Fruit fly (Drosophila melanogaster): ENCODE data around the gene CG33303.
A peak's percentile ranks its signal among the peaks of the same experiment; 100 is the strongest.

CG33303 gene

dm6 chr2L:10393467-10393866 lies 17.9 kb upstream of the CG33303 start:
- no peak for TF ChIP-seq CG17801 (GFP tag; optimal IDR thresholded peaks at IDR 0.05; ENCODE audit: partially characterized antibody)

- peak; percentile 41 for TF ChIP-seq CG17801 (GFP tag; optimal IDR thresholded peaks at IDR 0.05; ENCODE audit: partially characterized antibody)
These were observed 12.5 kb upstream of the CG33303 start, which contains the start of gene da for dm6 chr2L:10387869-10388726. Gene da, plus strand, starts transcription at chr2L:10388105.

dm6 chr2L:10386824-10387223 lies 11.3 kb upstream of the CG33303 start:
- TF ChIP-seq CG17801 (GFP tag; optimal IDR thresholded peaks at IDR 0.05; ENCODE audit: partially characterized antibody) = no peak

dm6 chr2L:10386208-10386805 lies 10.8 kb upstream of the CG33303 start, which contains the start of the genes Cdk1 and mRpS7:
Gene Cdk1, minus strand, starts transcription at chr2L:10386262.
Gene mRpS7, plus strand, starts transcription at chr2L:10386662.
- TF ChIP-seq CG17801 (GFP tag; optimal IDR thresholded peaks at IDR 0.05; ENCODE audit: partially characterized antibody) = peak; percentile 36

- peak; percentile 33 for TF ChIP-seq CG17801 (GFP tag; optimal IDR thresholded peaks at IDR 0.05; ENCODE audit: partially characterized antibody)
These were observed 6.4 kb upstream of the CG33303 start, which contains the start of gene CG5096 for dm6 chr2L:10381890-10382450. Gene CG5096, plus strand, starts transcription at chr2L:10382263.

dm6 chr2L:10379865-10380264 lies 4.3 kb upstream of the CG33303 start, which contains the start of gene gny:
Gene gny, plus strand, starts transcription at chr2L:10380103.
- TF ChIP-seq CG17801 (GFP tag; optimal IDR thresholded peaks at IDR 0.05; ENCODE audit: partially characterized antibody) = no peak

dm6 chr2L:10378631-10379030 lies 3.1 kb upstream of the CG33303 start:
- TF ChIP-seq CG17801 (GFP tag; optimal IDR thresholded peaks at IDR 0.05; ENCODE audit: partially characterized antibody) = no peak

dm6 chr2L:10376276-10376675 lies 719 bp upstream of the CG33303 start:
- no peak for TF ChIP-seq CG17801 (GFP tag; optimal IDR thresholded peaks at IDR 0.05; ENCODE audit: partially characterized antibody)

dm6 chr2L:10373605-10374269 lies 1.8 kb downstream of the CG33303 start, which contains the start of gene rho-5:
Gene rho-5, minus strand, starts transcription at chr2L:10373900.
- TF ChIP-seq CG17801 (GFP tag; optimal IDR thresholded peaks at IDR 0.05; ENCODE audit: partially characterized antibody) = no peak

dm6 chr2L:10372297-10372696 lies 3.3 kb downstream of the CG33303 start:
- TF ChIP-seq CG17801 (GFP tag; optimal IDR thresholded peaks at IDR 0.05; ENCODE audit: partially characterized antibody) = no peak

- peak; percentile 67 for TF ChIP-seq CG17801 (GFP tag; optimal IDR thresholded peaks at IDR 0.05; ENCODE audit: partially characterized antibody)
These were observed 9.0 kb downstream of the CG33303 start, which contains the start of gene CG5056 for dm6 chr2L:10366525-10366924. Gene CG5056, plus strand, starts transcription at chr2L:10366692.

dm6 chr2L:10364229-10364628 lies 11.3 kb downstream of the CG33303 start, which contains the start of gene lft:
Gene lft, plus strand, starts transcription at chr2L:10364471.
- TF ChIP-seq CG17801 (GFP tag; optimal IDR thresholded peaks at IDR 0.05; ENCODE audit: partially characterized antibody) = no peak

dm6 chr2L:10362408-10363067 lies 13.0 kb downstream of the CG33303 start, which contains the start of the genes Cand1 and pim:
Gene Cand1, minus strand, starts transcription at chr2L:10362707.
Gene pim, plus strand, starts transcription at chr2L:10362989.
- no peak for TF ChIP-seq CG17801 (GFP tag; optimal IDR thresholded peaks at IDR 0.05; ENCODE audit: partially characterized antibody)

dm6 chr2L:10356508-10356907 lies 19.0 kb downstream of the CG33303 start, which contains the start of the genes CtsL4 and ClpP:
Gene CtsL4, minus strand, starts transcription at chr2L:10356597.
Gene ClpP, plus strand, starts transcription at chr2L:10356795.
- no peak for TF ChIP-seq CG17801 (GFP tag; optimal IDR thresholded peaks at IDR 0.05; ENCODE audit: partially characterized antibody)
